Worm (Caenorhabditis elegans) whole organism, L4/young adult: ENCODE results near the gene irld-61.

Experiments
- W03F9.2 ChIP-seq: fragments of 150-350 bp; optimal IDR thresholded peaks from 2 replicates; lab custom pipeline; 2014; ENCODE audit warnings: missing biosample characterization, missing genetic modification characterization
- him-1 ChIP-seq: sonication (generic microtip); optimal IDR thresholded peaks from 2 replicates; lab custom pipeline; 2016; ENCODE audit warnings: missing genotype, missing genetic modification reagents, missing genetic modification characterization, missing compliant biosample characterization

DNA sequence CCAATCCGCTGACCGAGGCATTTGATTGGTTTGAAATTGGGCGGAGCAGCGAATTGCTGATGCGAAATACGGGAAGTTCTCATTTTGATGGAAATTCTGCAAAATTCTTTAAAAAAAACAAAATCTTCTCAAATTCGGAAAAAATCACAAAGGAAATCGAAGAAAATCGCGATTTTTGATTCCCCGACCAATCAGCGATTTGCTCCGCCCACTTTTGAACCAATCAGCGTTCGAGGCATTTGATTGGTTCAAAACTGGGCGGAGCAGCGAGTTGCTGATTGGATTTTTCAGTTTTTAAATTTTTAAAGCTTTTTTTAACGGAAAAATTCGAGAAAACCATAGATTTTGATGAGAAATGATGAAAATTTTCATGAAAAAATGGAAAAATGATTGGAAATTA, 24.0 kb upstream of the irld-61 start:
- TF ChIP-seq him-1 (tag; lab: Kevin White, UChicago) (no peak), W03F9.2 (tag; lab: Kevin White, UChicago) (no peak)
